Worm (Caenorhabditis elegans): ENCODE results near the gene gphr-1.

gphr-1 gene

ce11 chrIII:12270391-12270790 is 51.5 kb downstream of the gphr-1 start:
- TF ChIP-seq unc-62 (GFP tag; optimal IDR thresholded peaks at IDR 0.05) (no peak), gmeb-1 (tag; optimal IDR thresholded peaks at IDR 0.05) (no peak), unc-55 (GFP tag; optimal IDR thresholded peaks at IDR 0.05) (no peak), peb-1 (tag; optimal IDR thresholded peaks at IDR 0.05) (no peak), nhr-12 (tag; optimal IDR thresholded peaks at IDR 0.05) (no peak), nhr-77 (tag; optimal IDR thresholded peaks at IDR 0.05) (no peak), nhr-25 (tag; optimal IDR thresholded peaks at IDR 0.05) (no peak), ztf-4 (tag; optimal IDR thresholded peaks at IDR 0.05) (no peak), F13H6.1 (tag; optimal IDR thresholded peaks at IDR 0.05) (no peak)

All from whole organism, L2 larva.